Fruit fly (Drosophila melanogaster): ENCODE data around the gene CG46465.

dm6 chr2L:18948065-18948723 lies 44.1 kb upstream of the CG46465 start:
- TF ChIP-seq CG8478 (optimal IDR thresholded peaks at IDR 0.05) (no peak), CTCF (optimal IDR thresholded peaks at IDR 0.05) (no peak)

Measured in S2 (cell line).